Fruit fly (Drosophila melanogaster): ENCODE results near the gene Syt12.

DNA sequence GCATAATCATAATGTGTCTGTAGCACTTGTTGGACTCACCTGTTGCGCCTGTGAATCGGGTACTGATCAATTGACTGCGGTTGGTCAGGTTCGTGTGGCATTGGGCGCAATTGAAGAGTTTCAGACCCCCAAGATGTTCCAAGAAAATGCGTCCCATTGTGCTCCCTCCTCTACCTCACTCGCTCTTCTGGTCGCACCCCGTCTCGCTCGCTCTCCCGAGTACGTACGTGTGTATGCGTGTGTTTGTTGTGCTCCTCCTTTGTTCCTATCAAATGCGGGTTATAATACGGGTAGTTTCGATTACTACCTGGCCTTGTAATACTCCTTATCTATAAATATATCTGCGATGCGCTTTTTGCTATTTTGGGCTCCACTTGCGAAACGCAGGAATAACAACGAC is 27.7 kb downstream of the Syt12 start:
- TF ChIP-seq Sin3A (optimal IDR thresholded peaks at IDR 0.05) (no peak), h (optimal IDR thresholded peaks at IDR 0.05) (no peak), ttk (optimal IDR thresholded peaks at IDR 0.05) (no peak), Myc (optimal IDR thresholded peaks at IDR 0.05) (no peak)

Measured in Kc167 (cell line).